Fruit fly (Drosophila melanogaster) whole organism, embryonic: Measurements from ENCODE around the gene CG4770.

Experiments
- Atf-2 ChIP-seq: fragments of 200-800 bp; sonication (Bioruptor generic); optimal IDR thresholded peaks from 2 replicates; lab custom pipeline; 2016; ENCODE audit warnings: missing biosample characterization, missing genetic modification characterization
- CG10654 ChIP-seq: fragments of 200-800 bp; sonication (Bioruptor generic); optimal IDR thresholded peaks from 2 replicates; lab custom pipeline; 2016; ENCODE audit warnings: missing biosample characterization, missing genetic modification characterization
- CG11723 ChIP-seq: fragments of 200-800 bp; sonication (Bioruptor generic); optimal IDR thresholded peaks from 2 replicates; lab custom pipeline; 2017; ENCODE audit warnings: missing biosample characterization, mild to moderate bottlenecking, missing genetic modification characterization
- CG12155 ChIP-seq: fragments of 200-800 bp; sonication (Bioruptor generic); optimal IDR thresholded peaks from 3 replicates; lab custom pipeline; 2016; ENCODE audit warnings: missing biosample characterization, missing genetic modification characterization
- CG12219 ChIP-seq: fragments of 200-800 bp; sonication (Bioruptor generic); optimal IDR thresholded peaks from 3 replicates; lab custom pipeline; 2018; ENCODE audit warnings: missing biosample characterization, mild to moderate bottlenecking, missing genetic modification characterization
- CG15011 ChIP-seq: fragments of 200-800 bp; sonication (Bioruptor generic); optimal IDR thresholded peaks from 3 replicates; lab custom pipeline; 2018; ENCODE audit warnings: missing biosample characterization, mild to moderate bottlenecking, missing genetic modification characterization
- CG18262 ChIP-seq: fragments of 200-800 bp; optimal IDR thresholded peaks from 3 replicates; lab custom pipeline; 2019; ENCODE audit warnings: missing biosample characterization, mild to moderate bottlenecking, missing genetic modification characterization, moderate library complexity
- CG18476 ChIP-seq: fragments of 200-800 bp; sonication (Bioruptor generic); optimal IDR thresholded peaks from 2 replicates; lab custom pipeline; 2016; ENCODE audit warnings: missing biosample characterization, mild to moderate bottlenecking, missing genetic modification characterization
- CG31224 ChIP-seq: fragments of 200-800 bp; sonication (Bioruptor generic); IDR thresholded peaks from 2 replicates; pipeline ENCODE4 v1.3.6; 2022; ENCODE audit warnings: missing biosample characterization, missing genetic modification characterization
- CG31365 ChIP-seq: fragments of 200-800 bp; sonication (Bioruptor generic); optimal IDR thresholded peaks from 2 replicates; lab custom pipeline; 2018; ENCODE audit warnings: missing biosample characterization, mild to moderate bottlenecking, missing genetic modification characterization
- CG34376 ChIP-seq: fragments of 200-800 bp; sonication (Bioruptor generic); optimal IDR thresholded peaks from 2 replicates; lab custom pipeline; 2018; ENCODE audit warnings: missing biosample characterization, mild to moderate bottlenecking, missing genetic modification characterization
- CG4282 ChIP-seq: fragments of 200-800 bp; sonication (Bioruptor generic); optimal IDR thresholded peaks from 2 replicates; lab custom pipeline; 2016; ENCODE audit warnings: missing biosample characterization, missing genetic modification characterization
- CG6683 ChIP-seq: fragments of 200-800 bp; sonication (Bioruptor generic); optimal IDR thresholded peaks from 2 replicates; lab custom pipeline; 2017; ENCODE audit warnings: missing biosample characterization, mild to moderate bottlenecking, missing genetic modification characterization, missing genetic modification reagents
- CG6765 ChIP-seq: fragments of 200-800 bp; sonication (Bioruptor generic); optimal IDR thresholded peaks from 3 replicates; lab custom pipeline; 2017; ENCODE audit warnings: missing biosample characterization, mild to moderate bottlenecking, missing genetic modification characterization
- CG7963 ChIP-seq: fragments of 200-800 bp; sonication (Bioruptor generic); IDR thresholded peaks from 3 replicates; pipeline ENCODE4 v1.3.6; 2022; ENCODE audit warnings: missing biosample characterization, missing genetic modification characterization; ENCODE audit not compliant: partially characterized antibody
- CG8765 ChIP-seq: fragments of 200-800 bp; sonication (Bioruptor generic); IDR thresholded peaks from 2 replicates; pipeline ENCODE4 v1.3.6; 2022; ENCODE audit warnings: missing biosample characterization, missing genetic modification characterization
- CrebB ChIP-seq: fragments of 200-800 bp; sonication (Bioruptor generic); optimal IDR thresholded peaks from 3 replicates; lab custom pipeline; 2018; ENCODE audit warnings: missing biosample characterization, mild to moderate bottlenecking, missing genetic modification characterization
- D19A ChIP-seq: fragments of 200-800 bp; optimal IDR thresholded peaks from 3 replicates; lab custom pipeline; 2019; ENCODE audit warnings: missing biosample characterization, mild to moderate bottlenecking, missing genetic modification characterization, moderate library complexity
- D19B ChIP-seq: fragments of 200-800 bp; sonication (Bioruptor generic); optimal IDR thresholded peaks from 2 replicates; lab custom pipeline; 2017; ENCODE audit warnings: missing biosample characterization, mild to moderate bottlenecking, missing genetic modification characterization
- Drgx ChIP-seq: fragments of 200-800 bp; sonication (Bioruptor generic); IDR thresholded peaks from 2 replicates; pipeline ENCODE4 v1.3.6; 2022; ENCODE audit warnings: missing biosample characterization, missing genetic modification characterization
- E2f1 ChIP-seq: fragments of 200-800 bp; sonication (Bioruptor generic); IDR thresholded peaks from 2 replicates; pipeline ENCODE4 v1.3.6; 2022; ENCODE audit warnings: missing biosample characterization, missing genetic modification characterization
- Elba2 ChIP-seq: fragments of 200-800 bp; sonication (Bioruptor generic); optimal IDR thresholded peaks from 3 replicates; lab custom pipeline; 2016; ENCODE audit warnings: missing biosample characterization, missing genetic modification characterization
- Ets65A ChIP-seq: fragments of 200-800 bp; sonication (Bioruptor generic); peaks from one replicate; lab custom pipeline; 2016; ENCODE audit warnings: missing biosample characterization, missing genetic modification characterization
- H2.0 ChIP-seq: fragments of 200-800 bp; sonication (Bioruptor generic); IDR thresholded peaks from 2 replicates; pipeline ENCODE4 v1.3.6; 2022; ENCODE audit warnings: missing biosample characterization, missing genetic modification characterization
- Hsf ChIP-seq: fragments of 200-800 bp; sonication (Bioruptor generic); optimal IDR thresholded peaks from 3 replicates; lab custom pipeline; 2016; ENCODE audit warnings: missing biosample characterization, missing genetic modification characterization
- Mrtf ChIP-seq: fragments of 200-800 bp; sonication (Bioruptor generic); IDR thresholded peaks from 3 replicates; pipeline ENCODE4 v1.3.6; 2022; ENCODE audit warnings: missing biosample characterization, missing genetic modification characterization
- Myb ChIP-seq: fragments of 200-800 bp; sonication (Bioruptor generic); optimal IDR thresholded peaks from 2 replicates; lab custom pipeline; 2016; ENCODE audit warnings: missing biosample characterization, missing genetic modification characterization
- Rfx ChIP-seq: fragments of 200-800 bp; sonication (Bioruptor generic); IDR thresholded peaks from 2 replicates; pipeline ENCODE4 v1.3.6; 2022; ENCODE audit warnings: missing biosample characterization, missing genetic modification characterization
- Sry-β ChIP-seq: fragments of 200-800 bp; sonication (Bioruptor generic); optimal IDR thresholded peaks from 2 replicates; lab custom pipeline; 2018; ENCODE audit warnings: missing biosample characterization, mild to moderate bottlenecking, missing genetic modification characterization, moderate library complexity
- Stat92E ChIP-seq, 3 experiments: fragments of >200 bp in 2 of 3; fragments of 200-800 bp in 1 of 3; sonication (Bioruptor generic) in 1 of 3; optimal IDR thresholded peaks; 2 replicates each; lab custom pipeline; 2017 to 2019; ENCODE audit warnings: missing biosample characterization in 3 of 3, missing genetic modification characterization in 3 of 3, mild to moderate bottlenecking in 1 of 3, moderate library complexity in 1 of 3
- aop ChIP-seq: fragments of 200-800 bp; sonication (Bioruptor generic); IDR thresholded peaks from 2 replicates; pipeline ENCODE4 v1.3.6; 2022; ENCODE audit warnings: missing biosample characterization, missing genetic modification characterization
- br ChIP-seq: fragments of >200 bp; optimal IDR thresholded peaks from 2 replicates; lab custom pipeline; 2017
- danr ChIP-seq: fragments of 200-800 bp; sonication (Bioruptor generic); IDR thresholded peaks from 2 replicates; pipeline ENCODE4 v1.3.6; 2022; ENCODE audit warnings: missing biosample characterization, missing genetic modification characterization
- disco-r ChIP-seq: fragments of 200-800 bp; sonication (Bioruptor generic); optimal IDR thresholded peaks from 2 replicates; lab custom pipeline; 2016; ENCODE audit warnings: missing biosample characterization, missing genetic modification characterization
- eyg ChIP-seq: fragments of 200-800 bp; sonication (Bioruptor generic); optimal IDR thresholded peaks from 3 replicates; lab custom pipeline; 2016; ENCODE audit warnings: missing biosample characterization, missing genetic modification characterization
- grau ChIP-seq: fragments of 200-800 bp; optimal IDR thresholded peaks from 3 replicates; lab custom pipeline; 2019; ENCODE audit warnings: missing biosample characterization, mild to moderate bottlenecking, missing genetic modification characterization, moderate library complexity
- gsb ChIP-seq: fragments of 200-800 bp; sonication (Bioruptor generic); IDR thresholded peaks from 2 replicates; pipeline ENCODE4 v1.3.6; 2022; ENCODE audit warnings: missing biosample characterization, missing genetic modification characterization
- ham ChIP-seq: fragments of 200-800 bp; sonication (Bioruptor generic); IDR thresholded peaks from 2 replicates; pipeline ENCODE4 v1.3.6; 2022; ENCODE audit warnings: missing biosample characterization, missing genetic modification characterization
- insv ChIP-seq, 2 experiments: fragments of 200-800 bp; sonication (Bioruptor generic); optimal IDR thresholded peaks; 3 replicates each; lab custom pipeline; 2016 to 2018; ENCODE audit warnings: missing biosample characterization in 2 of 2, missing genetic modification characterization in 2 of 2
- knrl ChIP-seq: fragments of 200-800 bp; sonication (Bioruptor generic); IDR thresholded peaks from 3 replicates; pipeline ENCODE4 v1.3.6; 2022; ENCODE audit warnings: missing biosample characterization, missing genetic modification characterization; ENCODE audit not compliant: partially characterized antibody
- p53 ChIP-seq: fragments of 200-800 bp; sonication (Bioruptor generic); optimal IDR thresholded peaks from 2 replicates; lab custom pipeline; 2016; ENCODE audit warnings: missing biosample characterization, missing genetic modification characterization
- pho ChIP-seq: fragments of 200-800 bp; sonication (Bioruptor generic); optimal IDR thresholded peaks from 2 replicates; lab custom pipeline; 2016; ENCODE audit warnings: missing biosample characterization, missing genetic modification characterization
- psq ChIP-seq: fragments of 200-800 bp; sonication (Bioruptor generic); optimal IDR thresholded peaks from 2 replicates; lab custom pipeline; 2017; ENCODE audit warnings: missing biosample characterization, missing genetic modification characterization
- run ChIP-seq: fragments of 200-800 bp; sonication (Bioruptor generic); optimal IDR thresholded peaks from 3 replicates; lab custom pipeline; 2018; ENCODE audit warnings: missing biosample characterization, mild to moderate bottlenecking, missing genetic modification characterization
- sd ChIP-seq: fragments of 200-800 bp; sonication (Bioruptor generic); optimal IDR thresholded peaks from 3 replicates; lab custom pipeline; 2018; ENCODE audit warnings: missing biosample characterization, mild to moderate bottlenecking, missing genetic modification characterization, moderate library complexity
- shn ChIP-seq: fragments of 200-800 bp; sonication (Bioruptor generic); optimal IDR thresholded peaks from 3 replicates; lab custom pipeline; 2016; ENCODE audit warnings: missing biosample characterization, missing genetic modification characterization
- sqz ChIP-seq: fragments of 200-800 bp; sonication (Bioruptor generic); optimal IDR thresholded peaks from 3 replicates; lab custom pipeline; 2018; ENCODE audit warnings: missing biosample characterization, mild to moderate bottlenecking, missing genetic modification characterization
- ssp ChIP-seq: fragments of 200-800 bp; sonication (Bioruptor generic); IDR thresholded peaks from 2 replicates; pipeline ENCODE4 v1.3.6; 2022; ENCODE audit warnings: missing biosample characterization, missing genetic modification characterization
- stwl ChIP-seq: fragments of 200-800 bp; sonication (Bioruptor generic); optimal IDR thresholded peaks from 3 replicates; lab custom pipeline; 2018; ENCODE audit warnings: missing biosample characterization, mild to moderate bottlenecking, missing genetic modification characterization, moderate library complexity
- sug ChIP-seq: fragments of 200-800 bp; optimal IDR thresholded peaks from 2 replicates; lab custom pipeline; 2019; ENCODE audit warnings: missing biosample characterization, mild to moderate bottlenecking, missing genetic modification characterization, moderate library complexity
- tgo ChIP-seq: fragments of 200-800 bp; sonication (Bioruptor generic); IDR thresholded peaks from 3 replicates; pipeline ENCODE4 v1.3.6; 2022; ENCODE audit warnings: missing biosample characterization, missing genetic modification characterization

The CG4770 gene

DNA sequence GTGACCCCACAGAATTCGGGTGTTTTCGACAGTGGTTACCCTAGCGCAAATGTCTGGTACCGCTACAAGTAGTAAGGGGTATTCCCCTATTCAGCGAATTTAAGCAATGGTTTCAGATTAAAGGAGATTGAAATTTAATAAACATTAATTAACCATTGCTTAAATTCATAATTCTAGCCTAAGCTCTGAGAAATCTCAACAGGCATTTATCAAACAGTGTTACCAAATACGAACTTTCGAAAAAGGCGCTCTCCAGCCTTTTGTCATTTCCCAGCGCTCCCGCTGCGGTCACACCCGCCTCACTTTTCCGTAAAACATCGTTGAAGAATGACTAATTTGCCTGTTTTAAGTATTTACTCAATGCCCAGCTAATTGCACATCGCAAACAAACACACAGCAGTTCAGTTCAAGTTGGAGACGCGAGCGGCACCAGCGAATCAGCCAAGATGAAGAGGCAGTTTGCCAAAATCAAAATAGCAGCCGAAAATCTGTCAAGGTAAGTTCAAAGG lies 13.4 kb upstream of the CG4770 start, which contains the start of the genes Surf6 and RhoGAP92B (continued):
- TF ChIP-seq CG15011 (GFP tag; lab: Kevin White, UChicago) = no peak
- peak; percentile 57 for TF ChIP-seq run (tag; lab: Kevin White, UChicago)
- peak; percentile 69 for TF ChIP-seq sug
- TF ChIP-seq D19A = peak; percentile 38
- peak; percentile 54 for TF ChIP-seq CG10654 (GFP tag; lab: Kevin White, UChicago)
- peak; percentile 53 for TF ChIP-seq CG18262 (tag; lab: Kevin White, UChicago)
- TF ChIP-seq knrl (GFP tag; lab: Robert Waterston, UW) = peak; percentile 62; the same call in 2 of the 3 replicates
- peak; percentile 24 for TF ChIP-seq shn (GFP tag; lab: Kevin White, UChicago)
- peak; percentile 51; the same call in 1 of the 2 replicates for TF ChIP-seq E2f1 (GFP tag; lab: Robert Waterston, UW)
- peak; percentile 89 for TF ChIP-seq stwl
- peak; percentile 59; the same call in 1 of the 2 replicates for TF ChIP-seq Rfx (GFP tag; lab: Robert Waterston, UW)
- TF ChIP-seq Myb (GFP tag; lab: Kevin White, UChicago) = peak; percentile 62
- peak; percentile 20 for TF ChIP-seq CG11723 (GFP tag; lab: Kevin White, UChicago)
- peak; percentile 2 for TF ChIP-seq D19B
- TF ChIP-seq gsb (GFP tag; lab: Robert Waterston, UW) = no peak
- peak; percentile 11 for TF ChIP-seq CG4282 (GFP tag; lab: Kevin White, UChicago)
- peak; percentile 82 for TF ChIP-seq CG34376 (GFP tag; lab: Kevin White, UChicago)
- peak; percentile 49 for TF ChIP-seq CG31365 (tag; lab: Kevin White, UChicago)
- peak; percentile 32 for TF ChIP-seq pho
- TF ChIP-seq Atf-2 (GFP tag; lab: Kevin White, UChicago) = peak; percentile 33
- TF ChIP-seq CG8765 (GFP tag; lab: Robert Waterston, UW) = no peak
- no peak for TF ChIP-seq H2.0 (GFP tag; lab: Robert Waterston, UW)
- TF ChIP-seq aop = no peak
- peak; percentile 56 for TF ChIP-seq CG12155
- TF ChIP-seq p53 (GFP tag; lab: Kevin White, UChicago) = peak; percentile 55
- TF ChIP-seq Stat92E (GFP tag; optimal IDR thresholded peaks at IDR 0.05; lab: Kevin White, UChicago) = peak in 1 of 3 experiments; percentile 71
- no peak for TF ChIP-seq sqz (GFP tag; lab: Kevin White, UChicago)
- 0 out of 2 replicates have a peak, but pooled peaks have one; percentile 20 for TF ChIP-seq ssp
- no peak for TF ChIP-seq br (lab: Kevin White, UChicago)
- no peak for TF ChIP-seq CG31224 (GFP tag; lab: Robert Waterston, UW)
- TF ChIP-seq Ets65A (GFP tag; lab: Kevin White, UChicago) = peak; percentile 94
- TF ChIP-seq tgo (GFP tag; lab: Robert Waterston, UW) = 0 out of 3 replicates have a peak, but pooled peaks have one; percentile 13
- peak; percentile 27; the same call in 1 of the 2 replicates for TF ChIP-seq Drgx
- TF ChIP-seq psq (GFP tag; lab: Kevin White, UChicago) = no peak
- TF ChIP-seq ham = no peak
- peak; percentile 38 for TF ChIP-seq disco-r (GFP tag; lab: Kevin White, UChicago)
- peak; percentile 75 for TF ChIP-seq CG6765
- peak; percentile 43 for TF ChIP-seq Elba2
- peak; percentile 43 for TF ChIP-seq eyg (GFP tag; lab: Kevin White, UChicago)
- TF ChIP-seq CrebB (tag; lab: Kevin White, UChicago) = no peak
- no peak for TF ChIP-seq CG7963 (GFP tag; lab: Robert Waterston, UW)
- TF ChIP-seq grau = peak; percentile 64
- peak; percentile 71 for TF ChIP-seq Hsf (GFP tag; lab: Kevin White, UChicago)
- no peak for TF ChIP-seq danr (GFP tag; lab: Robert Waterston, UW)
- peak; percentile 67 for TF ChIP-seq sd (tag; lab: Kevin White, UChicago)
- peak; percentile 20 for TF ChIP-seq CG6683
- peak; percentile 23 for TF ChIP-seq CG18476 (GFP tag; lab: Kevin White, UChicago)
- TF ChIP-seq insv (GFP tag; optimal IDR thresholded peaks at IDR 0.05; lab: Kevin White, UChicago) = peak in 1 of 2 experiments; percentile 70
- peak; percentile 0 for TF ChIP-seq Sry-β (GFP tag; lab: Kevin White, UChicago)
- peak; percentile 10 for TF ChIP-seq CG12219 (GFP tag; lab: Kevin White, UChicago)
- no peak for TF ChIP-seq Mrtf (GFP tag; lab: Robert Waterston, UW)
